Worm (Caenorhabditis elegans) whole organism, L4/young adult: ENCODE measurements around the gene rab-1.

Experiments
- W03F9.2 ChIP-seq: fragments of 150-350 bp; optimal IDR thresholded peaks from 2 replicates; lab custom pipeline; 2014; ENCODE audit warnings: missing biosample characterization, missing genetic modification characterization
- him-1 ChIP-seq: sonication (generic microtip); optimal IDR thresholded peaks from 2 replicates; lab custom pipeline; 2016; ENCODE audit warnings: missing genotype, missing genetic modification reagents, missing genetic modification characterization, missing compliant biosample characterization

- TF ChIP-seq W03F9.2 (tag; lab: Kevin White, UChicago): no peak
- no peak for TF ChIP-seq him-1 (tag; lab: Kevin White, UChicago)
Measured at ce11 chrV:1262036-1262435, 1.8 kb downstream of the rab-1 start.
